Fruit fly (Drosophila melanogaster): ENCODE data around the gene rn.

rn gene

dm6 chr3R:7346445-7346844 lies 37.0 kb upstream of the rn start, which contains the start of gene nxf4 (continued):
- no peak; the same call in 2 of the 3 replicates for TF ChIP-seq CG11093 (GFP tag; IDR thresholded peaks at IDR 0.05)
- TF ChIP-seq dm (GFP tag; optimal IDR thresholded peaks at IDR 0.05) = peak; percentile 67
- TF ChIP-seq Dbx (GFP tag; IDR thresholded peaks at IDR 0.05) = peak; percentile 86
- TF ChIP-seq h (optimal IDR thresholded peaks at IDR 0.05) = no peak
- TF ChIP-seq run (tag; optimal IDR thresholded peaks at IDR 0.05) = no peak
- TF ChIP-seq Lhr (GFP tag; optimal IDR thresholded peaks at IDR 0.05) = peak; percentile 86
- peak; percentile 83; the same call in 1 of the 2 replicates for TF ChIP-seq sob (GFP tag; IDR thresholded peaks at IDR 0.05)
- peak; percentile 52 for TF ChIP-seq CG9215 (GFP tag; IDR thresholded peaks at IDR 0.05)
- TF ChIP-seq grau (tag; optimal IDR thresholded peaks at IDR 0.05) = no peak
- peak; percentile 75 for TF ChIP-seq CG13624 (GFP tag; optimal IDR thresholded peaks at IDR 0.05)
- TF ChIP-seq abd-A (tag; optimal IDR thresholded peaks at IDR 0.05) = no peak
- 0 out of 2 replicates have a peak, but pooled peaks have one; percentile 33 for TF ChIP-seq aop (GFP tag; IDR thresholded peaks at IDR 0.05)
- TF ChIP-seq Nf-YB (GFP tag; optimal IDR thresholded peaks at IDR 0.05) = peak; percentile 17
- 0 out of 2 replicates have a peak, but pooled peaks have one; percentile 17 for TF ChIP-seq Atf6 (GFP tag; IDR thresholded peaks at IDR 0.05)
- peak; percentile 68 for TF ChIP-seq CG12155 (GFP tag; optimal IDR thresholded peaks at IDR 0.05)
- TF ChIP-seq CG5180 (GFP tag; optimal IDR thresholded peaks at IDR 0.05) = no peak
- TF ChIP-seq Rx (GFP tag; IDR thresholded peaks at IDR 0.05) = peak; percentile 16; the same call in 1 of the 2 replicates
- TF ChIP-seq CG3407 (GFP tag; optimal IDR thresholded peaks at IDR 0.05) = peak; percentile 46
- TF ChIP-seq Tbp (GFP tag; optimal IDR thresholded peaks at IDR 0.05) = no peak
- no peak for TF ChIP-seq bbx (GFP tag; IDR thresholded peaks at IDR 0.05; ENCODE audit: partially characterized antibody)
- no peak for TF ChIP-seq YL-1 (GFP tag; optimal IDR thresholded peaks at IDR 0.05)
- TF ChIP-seq CG17359 (tag; optimal IDR thresholded peaks at IDR 0.05) = peak; percentile 60
- TF ChIP-seq sc (optimal IDR thresholded peaks at IDR 0.05) = no peak
- TF ChIP-seq sc (GFP tag; optimal IDR thresholded peaks at IDR 0.05) = peak; percentile 40
- TF ChIP-seq lmd (GFP tag; IDR thresholded peaks at IDR 0.05) = peak; percentile 81
- peak; percentile 81 for TF ChIP-seq Side (GFP tag; optimal IDR thresholded peaks at IDR 0.05)
- TF ChIP-seq Hr39 (optimal IDR thresholded peaks at IDR 0.05) = no peak
- TF ChIP-seq slp2 (GFP tag; optimal IDR thresholded peaks at IDR 0.05) = peak; percentile 71
- peak; percentile 52 for TF ChIP-seq CG10462 (GFP tag; optimal IDR thresholded peaks at IDR 0.05)
- TF ChIP-seq CG17568 (GFP tag; optimal IDR thresholded peaks at IDR 0.05) = no peak
- no peak for TF ChIP-seq gcm (GFP tag; optimal IDR thresholded peaks at IDR 0.05)
- peak; percentile 34 for TF ChIP-seq CG13894 (tag; optimal IDR thresholded peaks at IDR 0.05)
- peak; percentile 34 for TF ChIP-seq CG2116 (GFP tag; optimal IDR thresholded peaks at IDR 0.05)
- no peak for TF ChIP-seq kni (GFP tag; optimal IDR thresholded peaks at IDR 0.05)
- TF ChIP-seq CG4282 (GFP tag; optimal IDR thresholded peaks at IDR 0.05) = peak; percentile 32
- 0 out of 2 replicates have a peak, but pooled peaks have one; percentile 29 for TF ChIP-seq Dref (GFP tag; IDR thresholded peaks at IDR 0.05)
- TF ChIP-seq CG11398 (GFP tag; optimal IDR thresholded peaks at IDR 0.05) = peak; percentile 48
- TF ChIP-seq sr (GFP tag; IDR thresholded peaks at IDR 0.05) = no peak
- no peak for TF ChIP-seq TFAM (GFP tag; optimal IDR thresholded peaks at IDR 0.05)
- TF ChIP-seq PHDP (tag; optimal IDR thresholded peaks at IDR 0.05) = peak; percentile 76
- peak; percentile 83 for TF ChIP-seq zen (tag; optimal IDR thresholded peaks at IDR 0.05)
- 0 out of 2 replicates have a peak, but pooled peaks have one; percentile 32 for TF ChIP-seq GATAe (GFP tag; conservative IDR thresholded peaks at IDR 0.05)
- TF ChIP-seq CG15601 (tag; optimal IDR thresholded peaks at IDR 0.05) = peak; percentile 63
- TF ChIP-seq prd (optimal IDR thresholded peaks at IDR 0.05) = no peak
- TF ChIP-seq prd (GFP tag; IDR thresholded peaks at IDR 0.05) = peak; percentile 75
- peak; percentile 66; the same call in 1 of the 2 replicates for TF ChIP-seq CG6689 (GFP tag; IDR thresholded peaks at IDR 0.05)
- TF ChIP-seq CG4404 (GFP tag; IDR thresholded peaks at IDR 0.05) = peak; percentile 43; the same call in 1 of the 2 replicates
- peak; percentile 35; the same call in 1 of the 2 replicates for TF ChIP-seq Oaz (GFP tag; IDR thresholded peaks at IDR 0.05)
- no peak for TF ChIP-seq cg (GFP tag; optimal IDR thresholded peaks at IDR 0.05)
- peak; percentile 59 for TF ChIP-seq btn (GFP tag; optimal IDR thresholded peaks at IDR 0.05)
- TF ChIP-seq CG1024 (GFP tag; IDR thresholded peaks at IDR 0.05) = no peak
- TF ChIP-seq CG7839 (tag; optimal IDR thresholded peaks at IDR 0.05) = peak; percentile 69
